Fruit fly (Drosophila melanogaster) whole organism, embryonic: Measurements from ENCODE around the gene CG15373.

Experiments used
- Aef1 ChIP-seq: fragments of 200-800 bp; sonication (Bioruptor generic); IDR thresholded peaks from 3 replicates; pipeline ENCODE4 v1.3.6; 2022; ENCODE audit warnings: missing biosample characterization, missing genetic modification characterization
- Bgb ChIP-seq: fragments of 200-800 bp; sonication (Bioruptor generic); IDR thresholded peaks from 2 replicates; pipeline ENCODE4 v1.3.6; 2022; ENCODE audit warnings: missing biosample characterization, missing genetic modification characterization; ENCODE audit not compliant: partially characterized antibody
- CG11504 ChIP-seq: fragments of 200-800 bp; sonication (Bioruptor generic); optimal IDR thresholded peaks from 3 replicates; lab custom pipeline; 2019; ENCODE audit warnings: missing biosample characterization, mild to moderate bottlenecking, missing genetic modification characterization, moderate library complexity
- CG11695 ChIP-seq: fragments of 200-800 bp; sonication (Bioruptor generic); IDR thresholded peaks from 3 replicates; pipeline ENCODE4 v1.3.6; 2022; ENCODE audit warnings: missing biosample characterization, missing genetic modification characterization
- CG12155 ChIP-seq: fragments of 200-800 bp; sonication (Bioruptor generic); optimal IDR thresholded peaks from 3 replicates; lab custom pipeline; 2016; ENCODE audit warnings: missing biosample characterization, missing genetic modification characterization
- CG13775 ChIP-seq: fragments of 200-800 bp; sonication (Bioruptor generic); optimal IDR thresholded peaks from 3 replicates; lab custom pipeline; 2017; ENCODE audit warnings: missing biosample characterization, mild to moderate bottlenecking, missing genetic modification characterization
- CG15011 ChIP-seq: fragments of 200-800 bp; sonication (Bioruptor generic); optimal IDR thresholded peaks from 3 replicates; lab custom pipeline; 2018; ENCODE audit warnings: missing biosample characterization, mild to moderate bottlenecking, missing genetic modification characterization
- CG15514 ChIP-seq: fragments of 200-800 bp; sonication (Bioruptor generic); optimal IDR thresholded peaks from 3 replicates; lab custom pipeline; 2017; ENCODE audit warnings: missing biosample characterization, missing genetic modification characterization, mild to moderate bottlenecking, moderate library complexity, missing genetic modification reagents
- CG1603 ChIP-seq: fragments of 200-800 bp; sonication (Bioruptor generic); optimal IDR thresholded peaks from 2 replicates; lab custom pipeline; 2019; ENCODE audit warnings: missing biosample characterization, mild to moderate bottlenecking, missing genetic modification characterization, moderate library complexity
- CG17361 ChIP-seq: fragments of 200-800 bp; sonication (Bioruptor generic); IDR thresholded peaks from 3 replicates; pipeline ENCODE4 v1.3.6; 2022; ENCODE audit warnings: missing biosample characterization, missing genetic modification characterization
- CG18599 ChIP-seq: fragments of 200-800 bp; sonication (Bioruptor generic); optimal IDR thresholded peaks from 3 replicates; lab custom pipeline; 2017; ENCODE audit warnings: missing biosample characterization, missing genetic modification characterization, mild to moderate bottlenecking, moderate library complexity, missing genetic modification reagents
- CG2712 ChIP-seq: fragments of 200-800 bp; optimal IDR thresholded peaks from 3 replicates; lab custom pipeline; 2019; ENCODE audit warnings: missing biosample characterization, mild to moderate bottlenecking, missing genetic modification characterization, moderate library complexity
- CG2875 ChIP-seq: fragments of 200-800 bp; sonication (Bioruptor generic); optimal IDR thresholded peaks from 2 replicates; lab custom pipeline; 2017; ENCODE audit warnings: missing biosample characterization, mild to moderate bottlenecking, missing genetic modification characterization, missing genetic modification reagents
- CG31441 ChIP-seq: fragments of 200-800 bp; sonication (Bioruptor generic); IDR thresholded peaks from 2 replicates; pipeline ENCODE4 v1.3.6; 2022; ENCODE audit warnings: missing biosample characterization, missing genetic modification characterization
- CG4617 ChIP-seq: fragments of 200-800 bp; sonication (Bioruptor generic); optimal IDR thresholded peaks from 3 replicates; lab custom pipeline; 2016; ENCODE audit warnings: missing biosample characterization, missing genetic modification characterization, borderline replicate concordance
- CG8089 ChIP-seq: fragments of 200-800 bp; sonication (Bioruptor generic); optimal IDR thresholded peaks from 3 replicates; lab custom pipeline; 2016; ENCODE audit warnings: missing biosample characterization, missing genetic modification characterization
- CG8290 ChIP-seq, 3 experiments: fragments of 200-800 bp; sonication (Bioruptor generic); optimal IDR thresholded peaks; 2 replicates each; lab custom pipeline; 2016 to 2019; ENCODE audit warnings: missing biosample characterization in 3 of 3, missing genetic modification characterization in 3 of 3, mild to moderate bottlenecking in 2 of 3, moderate library complexity in 1 of 3
- CG8359 ChIP-seq: fragments of 200-800 bp; sonication (Bioruptor generic); optimal IDR thresholded peaks from 2 replicates; lab custom pipeline; 2017; ENCODE audit warnings: missing biosample characterization, mild to moderate bottlenecking, missing genetic modification characterization, borderline replicate concordance
- CG8478 ChIP-seq: fragments of >200 bp; optimal IDR thresholded peaks from 2 replicates; lab custom pipeline; 2018
- CG9609 ChIP-seq: fragments of 200-800 bp; sonication (Bioruptor generic); optimal IDR thresholded peaks from 3 replicates; lab custom pipeline; 2016; ENCODE audit warnings: missing biosample characterization, missing genetic modification characterization
- CG9817 ChIP-seq: fragments of 200-800 bp; sonication (Bioruptor generic); optimal IDR thresholded peaks from 2 replicates; lab custom pipeline; 2018; ENCODE audit warnings: missing biosample characterization, mild to moderate bottlenecking, missing genetic modification characterization, moderate library complexity
- D19B ChIP-seq: fragments of 200-800 bp; sonication (Bioruptor generic); optimal IDR thresholded peaks from 2 replicates; lab custom pipeline; 2017; ENCODE audit warnings: missing biosample characterization, mild to moderate bottlenecking, missing genetic modification characterization
- Drgx ChIP-seq: fragments of 200-800 bp; sonication (Bioruptor generic); IDR thresholded peaks from 2 replicates; pipeline ENCODE4 v1.3.6; 2022; ENCODE audit warnings: missing biosample characterization, missing genetic modification characterization
- Hey ChIP-seq: fragments of 200-800 bp; sonication (Bioruptor generic); optimal IDR thresholded peaks from 3 replicates; lab custom pipeline; 2018; ENCODE audit warnings: missing biosample characterization, mild to moderate bottlenecking, missing genetic modification characterization
- HmgD ChIP-seq: fragments of 200-800 bp; sonication (Bioruptor generic); optimal IDR thresholded peaks from 3 replicates; lab custom pipeline; 2016; ENCODE audit warnings: missing biosample characterization, missing genetic modification characterization
- Hmr ChIP-seq: fragments of 200-800 bp; sonication (Bioruptor generic); optimal IDR thresholded peaks from 3 replicates; lab custom pipeline; 2017; ENCODE audit warnings: mild to moderate bottlenecking, missing biosample characterization, missing genetic modification reagents, missing genetic modification characterization
- PHDP ChIP-seq: fragments of 200-800 bp; sonication (Bioruptor generic); optimal IDR thresholded peaks from 3 replicates; lab custom pipeline; 2018; ENCODE audit warnings: missing biosample characterization, mild to moderate bottlenecking, missing genetic modification characterization, moderate library complexity
- Side ChIP-seq: fragments of 200-800 bp; sonication (Bioruptor generic); optimal IDR thresholded peaks from 2 replicates; lab custom pipeline; 2016; ENCODE audit warnings: missing biosample characterization, missing genetic modification characterization
- cad ChIP-seq: fragments of >200 bp; optimal IDR thresholded peaks from 2 replicates; lab custom pipeline; 2017; ENCODE audit warnings: missing biosample characterization, missing genetic modification characterization
- cg ChIP-seq: fragments of 200-800 bp; sonication (Bioruptor generic); optimal IDR thresholded peaks from 3 replicates; lab custom pipeline; 2019; ENCODE audit warnings: missing biosample characterization, mild to moderate bottlenecking, missing genetic modification characterization, moderate library complexity
- dpn ChIP-seq, 2 experiments: fragments of 200-800 bp; sonication (Bioruptor generic); optimal IDR thresholded peaks; 3 replicates each; lab custom pipeline; 2016; ENCODE audit warnings: missing biosample characterization in 2 of 2, missing genetic modification characterization in 2 of 2
- emc ChIP-seq: fragments of 200-800 bp; sonication (Bioruptor generic); optimal IDR thresholded peaks from 2 replicates; lab custom pipeline; 2016; ENCODE audit warnings: missing biosample characterization, missing genetic modification characterization
- gcm2 ChIP-seq: fragments of 200-800 bp; sonication (Bioruptor generic); optimal IDR thresholded peaks from 2 replicates; lab custom pipeline; 2016; ENCODE audit warnings: missing biosample characterization, missing genetic modification characterization
- gfzf ChIP-seq: fragments of 200-800 bp; sonication (Bioruptor generic); optimal IDR thresholded peaks from 2 replicates; lab custom pipeline; 2016; ENCODE audit warnings: missing biosample characterization, mild to moderate bottlenecking, missing genetic modification characterization, moderate library complexity
- gro ChIP-seq: fragments of 200-800 bp; sonication (Bioruptor generic); optimal IDR thresholded peaks from 2 replicates; lab custom pipeline; 2016; ENCODE audit warnings: missing biosample characterization, missing genetic modification characterization
- hth ChIP-seq: fragments of >200 bp; optimal IDR thresholded peaks from 2 replicates; lab custom pipeline; 2017; ENCODE audit warnings: inconsistent platforms
- jumu ChIP-seq: fragments of 200-800 bp; sonication (Bioruptor generic); optimal IDR thresholded peaks from 3 replicates; lab custom pipeline; 2016; ENCODE audit warnings: missing biosample characterization, missing genetic modification characterization
- klu ChIP-seq: fragments of 200-800 bp; sonication (Bioruptor generic); IDR thresholded peaks from 2 replicates; pipeline ENCODE4 v1.3.6; 2022; ENCODE audit warnings: missing biosample characterization, missing genetic modification characterization
- mirr ChIP-seq: fragments of 200-800 bp; sonication (Bioruptor generic); optimal IDR thresholded peaks from 3 replicates; lab custom pipeline; 2018; ENCODE audit warnings: missing biosample characterization, mild to moderate bottlenecking, missing genetic modification characterization
- p53 ChIP-seq: fragments of 200-800 bp; sonication (Bioruptor generic); optimal IDR thresholded peaks from 2 replicates; lab custom pipeline; 2016; ENCODE audit warnings: missing biosample characterization, missing genetic modification characterization
- phol ChIP-seq: fragments of 200-800 bp; sonication (Bioruptor generic); optimal IDR thresholded peaks from 3 replicates; lab custom pipeline; 2018; ENCODE audit warnings: missing biosample characterization, mild to moderate bottlenecking, missing genetic modification characterization, moderate library complexity
- prd ChIP-seq, 3 experiments: fragments of >200 bp in 2 of 3; fragments of 200-800 bp in 1 of 3; sonication (Bioruptor generic) in 1 of 3; optimal IDR thresholded peaks in 2 of 3; IDR thresholded peaks in 1 of 3; 2 replicates in 2 of 3; 3 replicates in 1 of 3; pipeline versions ENCODE4 v1.3.6 to Lab custom; 2017 to 2022; ENCODE audit warnings: missing biosample characterization in 1 of 3, missing genetic modification characterization in 1 of 3
- row ChIP-seq: fragments of 200-800 bp; sonication (Bioruptor generic); IDR thresholded peaks from 3 replicates; pipeline ENCODE4 v1.3.6; 2022; ENCODE audit warnings: missing biosample characterization, missing genetic modification characterization
- salm ChIP-seq: fragments of 200-800 bp; sonication (Bioruptor generic); optimal IDR thresholded peaks from 2 replicates; lab custom pipeline; 2018; ENCODE audit warnings: missing biosample characterization, mild to moderate bottlenecking, missing genetic modification characterization
- sisA ChIP-seq: fragments of 200-800 bp; sonication (Bioruptor generic); IDR thresholded peaks from 2 replicates; pipeline ENCODE4 v1.3.6; 2022; ENCODE audit warnings: missing biosample characterization, missing genetic modification characterization
- sqz ChIP-seq: fragments of 200-800 bp; sonication (Bioruptor generic); optimal IDR thresholded peaks from 3 replicates; lab custom pipeline; 2018; ENCODE audit warnings: missing biosample characterization, mild to moderate bottlenecking, missing genetic modification characterization
- tna ChIP-seq: fragments of 200-800 bp; sonication (Bioruptor generic); IDR thresholded peaks from 2 replicates; pipeline ENCODE4 v1.3.6; 2022; ENCODE audit warnings: missing biosample characterization, missing genetic modification characterization; ENCODE audit not compliant: partially characterized antibody
- tup ChIP-seq: fragments of 200-800 bp; sonication (Bioruptor generic); optimal IDR thresholded peaks from 2 replicates; lab custom pipeline; 2016; ENCODE audit warnings: missing biosample characterization, mild to moderate bottlenecking, missing genetic modification characterization, moderate library complexity
- unpg ChIP-seq: fragments of 200-800 bp; sonication (Bioruptor generic); optimal IDR thresholded peaks from 3 replicates; lab custom pipeline; 2018; ENCODE audit warnings: missing biosample characterization, mild to moderate bottlenecking, missing genetic modification characterization, moderate library complexity

The CG15373 gene

DNA sequence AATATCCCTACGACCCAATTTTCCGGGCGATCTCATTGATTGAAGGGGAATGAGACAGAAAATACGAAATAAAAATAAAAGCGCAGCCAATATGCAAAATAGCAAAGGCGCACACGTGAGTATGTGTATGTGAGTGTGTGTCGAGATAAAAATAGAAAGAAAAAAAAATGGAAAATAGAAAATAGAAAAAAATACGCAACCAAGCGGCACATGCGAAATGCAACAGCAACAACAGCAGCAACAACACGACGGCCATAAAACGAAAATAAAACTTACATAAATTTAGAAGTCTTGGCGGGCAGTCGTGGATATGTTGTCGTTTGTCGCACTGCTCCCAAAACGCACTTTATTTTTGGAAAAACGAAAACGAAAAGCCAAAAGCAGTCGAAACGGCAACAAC lies 13.4 kb downstream of the CG15373 start:
- TF ChIP-seq sqz (GFP tag; lab: Kevin White, UChicago) (no peak), Drgx (0 out of 2 replicates have a peak, but pooled peaks have one; percentile 30), CG9609 (GFP tag; lab: Kevin White, UChicago) (no peak)

- TF ChIP-seq D19B (GFP tag; lab: Kevin White, UChicago): no peak
- TF ChIP-seq CG11695: no peak
- TF ChIP-seq CG2875 (GFP tag; lab: Kevin White, UChicago): no peak
- TF ChIP-seq klu: no peak
- TF ChIP-seq CG12155 (GFP tag; lab: Kevin White, UChicago): no peak
- TF ChIP-seq dpn (GFP tag; optimal IDR thresholded peaks at IDR 0.05; lab: Kevin White, UChicago): no peak
- no peak for TF ChIP-seq gro (GFP tag; lab: Kevin White, UChicago)
- no peak for TF ChIP-seq cad (GFP tag; lab: Kevin White, UChicago)
- peak; percentile 11 for TF ChIP-seq phol (tag; lab: Kevin White, UChicago)
- TF ChIP-seq Side (GFP tag; lab: Kevin White, UChicago): no peak
- TF ChIP-seq Hey: no peak
- 0 out of 3 replicates have a peak, but pooled peaks have one; percentile 23 for TF ChIP-seq row (GFP tag; lab: Robert Waterston, UW)
- no peak for TF ChIP-seq tna (GFP tag; lab: Robert Waterston, UW)
- no peak for TF ChIP-seq tup (GFP tag; lab: Kevin White, UChicago)
- 0 out of 3 replicates have a peak, but pooled peaks have one; percentile 11 for TF ChIP-seq CG17361
- TF ChIP-seq CG15514: peak; percentile 1
- peak; percentile 22 for TF ChIP-seq Hmr
- TF ChIP-seq cg (GFP tag; lab: Kevin White, UChicago): no peak
- TF ChIP-seq hth (lab: Kevin White, UChicago): no peak
- TF ChIP-seq prd (optimal IDR thresholded peaks at IDR 0.05; lab: Kevin White, UChicago): no peak
- no peak for TF ChIP-seq prd (GFP tag; IDR thresholded peaks at IDR 0.05; lab: Robert Waterston, UW)
- peak; percentile 8 for TF ChIP-seq CG2712
- no peak for TF ChIP-seq PHDP (tag; lab: Kevin White, UChicago)
- no peak for TF ChIP-seq sisA (GFP tag; lab: Robert Waterston, UW)
- no peak for TF ChIP-seq CG8089
- TF ChIP-seq CG1603 (tag; lab: Kevin White, UChicago): no peak
- TF ChIP-seq CG8359 (GFP tag; lab: Kevin White, UChicago): no peak
- no peak for TF ChIP-seq gfzf (GFP tag; lab: Kevin White, UChicago)
- TF ChIP-seq CG8478: no peak
- TF ChIP-seq CG4617 (GFP tag; lab: Kevin White, UChicago): no peak
- TF ChIP-seq Bgb (GFP tag; lab: Robert Waterston, UW): no peak
- TF ChIP-seq CG9817 (tag; lab: Kevin White, UChicago): no peak
- no peak for TF ChIP-seq mirr
- no peak for TF ChIP-seq CG8290 (GFP tag; optimal IDR thresholded peaks at IDR 0.05; lab: Kevin White, UChicago)
- TF ChIP-seq CG8290 (tag; optimal IDR thresholded peaks at IDR 0.05; lab: Kevin White, UChicago): no peak
- peak; percentile 66 for TF ChIP-seq CG18599 (GFP tag; lab: Kevin White, UChicago)
- TF ChIP-seq gcm2: no peak
- no peak for TF ChIP-seq jumu
- no peak for TF ChIP-seq emc
- TF ChIP-seq CG31441 (GFP tag; lab: Robert Waterston, UW): 0 out of 2 replicates have a peak, but pooled peaks have one; percentile 16
- TF ChIP-seq p53 (GFP tag; lab: Kevin White, UChicago): no peak
- no peak for TF ChIP-seq Aef1
- TF ChIP-seq CG15011: no peak
- TF ChIP-seq HmgD (GFP tag; lab: Kevin White, UChicago): no peak
- TF ChIP-seq salm: no peak
- TF ChIP-seq CG13775 (GFP tag; lab: Kevin White, UChicago): no peak
- no peak for TF ChIP-seq unpg (GFP tag; lab: Kevin White, UChicago)
- peak; percentile 41 for TF ChIP-seq CG11504
Measured at dm6 chrX:18058108-18058507, 14.3 kb downstream of the CG15373 start.
